Worm (Caenorhabditis elegans): ENCODE results near the gene W04E12.2.

Gene W04E12.2

ce11 chrV:19741034-19741433 is at the start of gene W04E12.2:
Gene W04E12.2, minus strand, starts transcription at chrV:19741134.
- no peak for TF ChIP-seq egl-27 (tag; optimal IDR thresholded peaks at IDR 0.05)
- no peak for TF ChIP-seq unc-62 (GFP tag; optimal IDR thresholded peaks at IDR 0.05)
- no peak for TF ChIP-seq ztf-1 (GFP tag; conservative IDR thresholded peaks at IDR 0.05)
- no peak for TF ChIP-seq lin-11 (tag; optimal IDR thresholded peaks at IDR 0.05)
- no peak for TF ChIP-seq crh-2 (tag; optimal IDR thresholded peaks at IDR 0.05)
- no peak for TF ChIP-seq nhr-237 (tag; optimal IDR thresholded peaks at IDR 0.05)
- no peak for TF ChIP-seq lin-39 (tag; optimal IDR thresholded peaks at IDR 0.05)
- no peak for TF ChIP-seq unc-39 (tag; optimal IDR thresholded peaks at IDR 0.05)
- no peak for TF ChIP-seq ztf-4 (tag; optimal IDR thresholded peaks at IDR 0.05)
- TF ChIP-seq aly-2 (tag; optimal IDR thresholded peaks at IDR 0.05) = no peak
- TF ChIP-seq nhr-10 (tag; optimal IDR thresholded peaks at IDR 0.05) = no peak
- TF ChIP-seq nhr-129 (tag; optimal IDR thresholded peaks at IDR 0.05) = no peak
- TF ChIP-seq Y55F3AM.14 (GFP tag; optimal IDR thresholded peaks at IDR 0.05) = no peak
- TF ChIP-seq ceh-16 (tag; optimal IDR thresholded peaks at IDR 0.05) = no peak
- no peak for TF ChIP-seq snpc-4 (tag; optimal IDR thresholded peaks at IDR 0.05)
- no peak for TF ChIP-seq ztf-11 (tag; optimal IDR thresholded peaks at IDR 0.05)
- no peak for TF ChIP-seq F13H6.1 (tag; optimal IDR thresholded peaks at IDR 0.05)
- no peak for TF ChIP-seq fos-1 (tag; optimal IDR thresholded peaks at IDR 0.05)

DNA sequence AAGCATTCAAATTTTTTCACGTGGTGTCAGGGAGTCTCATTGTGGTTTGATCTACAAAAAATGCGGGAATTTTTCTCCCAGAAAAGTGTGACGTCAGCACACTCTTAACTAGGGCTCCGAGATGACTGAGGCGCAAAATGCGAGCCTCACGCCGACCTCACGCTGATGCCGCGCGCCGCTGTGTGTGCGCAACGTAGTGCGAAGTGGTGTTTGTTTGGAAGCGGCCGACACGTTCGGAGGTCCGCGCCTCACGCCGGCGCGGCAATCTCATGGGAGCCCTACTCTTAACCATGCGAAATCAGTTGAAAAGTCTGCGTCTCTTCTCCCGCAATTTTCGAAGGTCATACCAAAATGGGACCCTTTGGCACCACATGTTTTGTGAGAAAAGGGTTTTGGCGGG is 49.3 kb upstream of the W04E12.2 start:
- TF ChIP-seq mab-5 (tag; optimal IDR thresholded peaks at IDR 0.05) (no peak), nhr-25 (tag; optimal IDR thresholded peaks at IDR 0.05) (no peak), mdl-1 (tag; optimal IDR thresholded peaks at IDR 0.05) (no peak), Y55F3AM.14 (GFP tag; optimal IDR thresholded peaks at IDR 0.05) (no peak), dmd-4 (tag; optimal IDR thresholded peaks at IDR 0.05) (no peak), nhr-23 (tag; optimal IDR thresholded peaks at IDR 0.05) (no peak), lin-11 (tag; optimal IDR thresholded peaks at IDR 0.05) (no peak), nhr-129 (tag; optimal IDR thresholded peaks at IDR 0.05) (no peak), nhr-6 (tag; optimal IDR thresholded peaks at IDR 0.05) (no peak), zag-1 (tag; optimal IDR thresholded peaks at IDR 0.05) (no peak), unc-55 (GFP tag; optimal IDR thresholded peaks at IDR 0.05) (no peak), ztf-4 (tag; optimal IDR thresholded peaks at IDR 0.05) (no peak), skn-1 (tag; optimal IDR thresholded peaks at IDR 0.05) (no peak), egl-27 (tag; optimal IDR thresholded peaks at IDR 0.05) (no peak), nhr-77 (tag; optimal IDR thresholded peaks at IDR 0.05) (no peak)

- no peak for TF ChIP-seq nhr-21 (tag; optimal IDR thresholded peaks at IDR 0.05)
- TF ChIP-seq elt-3 (tag; optimal IDR thresholded peaks at IDR 0.05) = no peak
- TF ChIP-seq gmeb-1 (tag; optimal IDR thresholded peaks at IDR 0.05) = no peak
- no peak for TF ChIP-seq lin-13 (GFP tag; optimal IDR thresholded peaks at IDR 0.05)
- peak; percentile 72 for TF ChIP-seq fos-1 (tag; optimal IDR thresholded peaks at IDR 0.05)
These were observed 47.4 kb upstream of the W04E12.2 start, which contains the start of gene clec-258 for ce11 chrV:19788360-19788759. Gene clec-258, plus strand, starts transcription at chrV:19788440.

- TF ChIP-seq nhr-23 (tag; optimal IDR thresholded peaks at IDR 0.05) = no peak
- TF ChIP-seq lin-39 (tag; optimal IDR thresholded peaks at IDR 0.05) = no peak
- no peak for TF ChIP-seq lsy-2 (tag; optimal IDR thresholded peaks at IDR 0.05)
- TF ChIP-seq egl-27 (tag; optimal IDR thresholded peaks at IDR 0.05) = no peak
- TF ChIP-seq dmd-4 (tag; optimal IDR thresholded peaks at IDR 0.05) = no peak
- TF ChIP-seq ceh-82 (tag; optimal IDR thresholded peaks at IDR 0.05) = no peak
- TF ChIP-seq unc-55 (GFP tag; optimal IDR thresholded peaks at IDR 0.05) = no peak
- no peak for TF ChIP-seq R02D3.7 (tag; optimal IDR thresholded peaks at IDR 0.05)
- no peak for TF ChIP-seq skn-1 (tag; optimal IDR thresholded peaks at IDR 0.05)
- no peak for TF ChIP-seq sem-4 (tag; optimal IDR thresholded peaks at IDR 0.05)
- no peak for TF ChIP-seq elt-3 (tag; optimal IDR thresholded peaks at IDR 0.05)
- TF ChIP-seq F13H6.1 (tag; optimal IDR thresholded peaks at IDR 0.05) = no peak
- TF ChIP-seq gmeb-1 (tag; optimal IDR thresholded peaks at IDR 0.05) = no peak
- TF ChIP-seq mdl-1 (tag; optimal IDR thresholded peaks at IDR 0.05) = no peak
- no peak for TF ChIP-seq crh-2 (tag; optimal IDR thresholded peaks at IDR 0.05)
- TF ChIP-seq aly-2 (tag; optimal IDR thresholded peaks at IDR 0.05) = no peak
These were observed 42.9 kb upstream of the W04E12.2 start, which contains the start of gene srt-45 for ce11 chrV:19783829-19784228. Gene srt-45, plus strand, starts transcription at chrV:19784129.

DNA sequence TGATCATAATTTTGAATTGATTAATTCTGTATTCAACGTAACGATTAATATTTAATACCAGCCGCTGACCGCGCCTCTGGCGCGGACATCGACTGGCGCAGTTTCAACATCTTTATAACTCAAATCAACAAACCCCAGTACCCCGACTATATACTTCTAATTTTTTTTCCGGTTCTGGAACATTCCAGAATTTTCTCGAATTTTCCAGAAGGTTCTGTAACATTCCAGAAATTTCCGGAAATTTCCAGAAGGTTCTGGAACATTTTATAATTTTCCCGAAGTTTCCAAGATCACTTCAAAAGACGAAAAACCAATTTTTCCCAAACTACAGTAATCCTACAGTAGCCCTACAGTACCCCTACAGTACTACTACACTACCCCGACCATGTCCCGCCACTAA is 38.3 kb upstream of the W04E12.2 start:
- no peak for TF ChIP-seq dmd-4 (tag; optimal IDR thresholded peaks at IDR 0.05)
- no peak for TF ChIP-seq sem-4 (tag; optimal IDR thresholded peaks at IDR 0.05)
- TF ChIP-seq Y55F3AM.14 (GFP tag; optimal IDR thresholded peaks at IDR 0.05) = no peak
- no peak for TF ChIP-seq lin-39 (tag; optimal IDR thresholded peaks at IDR 0.05)
- TF ChIP-seq nhr-6 (tag; optimal IDR thresholded peaks at IDR 0.05) = no peak
- no peak for TF ChIP-seq F13H6.1 (tag; optimal IDR thresholded peaks at IDR 0.05)
